Fruit fly (Drosophila melanogaster) whole organism, embryonic: ENCODE measurements around the gene RpL24.

Experiments
- CG11085 ChIP-seq: fragments of 200-800 bp; sonication (Bioruptor generic); IDR thresholded peaks from 2 replicates; pipeline ENCODE4 v1.3.6; 2022; ENCODE audit warnings: missing biosample characterization, missing genetic modification characterization
- CG11695 ChIP-seq: fragments of 200-800 bp; sonication (Bioruptor generic); IDR thresholded peaks from 3 replicates; pipeline ENCODE4 v1.3.6; 2022; ENCODE audit warnings: missing biosample characterization, missing genetic modification characterization
- CG13424 ChIP-seq: fragments of 200-800 bp; sonication (Bioruptor generic); optimal IDR thresholded peaks from 2 replicates; lab custom pipeline; 2019; ENCODE audit warnings: missing biosample characterization, mild to moderate bottlenecking, missing genetic modification characterization, moderate library complexity
- CG14014 ChIP-seq: fragments of 200-800 bp; sonication (Bioruptor generic); IDR thresholded peaks from 2 replicates; pipeline ENCODE4 v1.3.6; 2022; ENCODE audit warnings: missing biosample characterization, missing genetic modification characterization
- CG15514 ChIP-seq: fragments of 200-800 bp; sonication (Bioruptor generic); optimal IDR thresholded peaks from 3 replicates; lab custom pipeline; 2017; ENCODE audit warnings: missing biosample characterization, missing genetic modification characterization, mild to moderate bottlenecking, moderate library complexity, missing genetic modification reagents
- CG15696 ChIP-seq: fragments of 200-800 bp; sonication (Bioruptor generic); optimal IDR thresholded peaks from 2 replicates; lab custom pipeline; 2019; ENCODE audit warnings: missing biosample characterization, mild to moderate bottlenecking, missing genetic modification characterization, moderate library complexity
- CG18011 ChIP-seq: fragments of 200-800 bp; sonication (Bioruptor generic); optimal IDR thresholded peaks from 2 replicates; lab custom pipeline; 2017; ENCODE audit warnings: missing biosample characterization, missing genetic modification characterization, mild to moderate bottlenecking, moderate library complexity, missing genotype
- CG18619 ChIP-seq: fragments of 200-800 bp; sonication (Bioruptor generic); optimal IDR thresholded peaks from 3 replicates; lab custom pipeline; 2017; ENCODE audit warnings: missing biosample characterization, mild to moderate bottlenecking, missing genetic modification characterization
- CG2129 ChIP-seq: fragments of 200-800 bp; sonication (Bioruptor generic); IDR thresholded peaks from 2 replicates; pipeline ENCODE4 v1.3.6; 2022; ENCODE audit warnings: missing biosample characterization, missing genetic modification characterization; ENCODE audit not compliant: partially characterized antibody
- CG30020 ChIP-seq: fragments of 200-800 bp; optimal IDR thresholded peaks from 2 replicates; lab custom pipeline; 2019; ENCODE audit warnings: missing biosample characterization, mild to moderate bottlenecking, missing genetic modification characterization, moderate library complexity
- CG3163 ChIP-seq: fragments of 200-800 bp; sonication (Bioruptor generic); optimal IDR thresholded peaks from 3 replicates; lab custom pipeline; 2016; ENCODE audit warnings: missing biosample characterization, missing genetic modification characterization
- CG32767 ChIP-seq: fragments of 200-800 bp; sonication (Bioruptor generic); IDR thresholded peaks from 2 replicates; pipeline ENCODE4 v1.3.6; 2022; ENCODE audit warnings: missing biosample characterization, missing genetic modification characterization
- CG7839 ChIP-seq: fragments of 200-800 bp; sonication (Bioruptor generic); optimal IDR thresholded peaks from 3 replicates; lab custom pipeline; 2018; ENCODE audit warnings: missing biosample characterization, mild to moderate bottlenecking, missing genetic modification characterization, moderate library complexity
- Chrac-16 ChIP-seq: fragments of 200-800 bp; sonication (Bioruptor generic); optimal IDR thresholded peaks from 3 replicates; lab custom pipeline; 2016; ENCODE audit warnings: missing biosample characterization, missing genetic modification characterization
- Dip2 ChIP-seq: fragments of 200-800 bp; sonication (Bioruptor generic); IDR thresholded peaks from 2 replicates; pipeline ENCODE4 v1.3.6; 2022; ENCODE audit warnings: missing biosample characterization, missing genetic modification characterization
- ERR ChIP-seq: fragments of 200-800 bp; sonication (Bioruptor generic); optimal IDR thresholded peaks from 2 replicates; lab custom pipeline; 2016; ENCODE audit warnings: missing biosample characterization, missing genetic modification characterization
- Ets97D ChIP-seq: fragments of 200-800 bp; sonication (Bioruptor generic); optimal IDR thresholded peaks from 3 replicates; lab custom pipeline; 2016; ENCODE audit warnings: missing biosample characterization, missing genetic modification characterization
- Fer2 ChIP-seq: fragments of 200-800 bp; sonication (Bioruptor generic); optimal IDR thresholded peaks from 2 replicates; lab custom pipeline; 2018; ENCODE audit warnings: missing biosample characterization, mild to moderate bottlenecking, missing genetic modification characterization, moderate library complexity
- Hmr ChIP-seq: fragments of 200-800 bp; sonication (Bioruptor generic); optimal IDR thresholded peaks from 3 replicates; lab custom pipeline; 2017; ENCODE audit warnings: mild to moderate bottlenecking, missing biosample characterization, missing genetic modification reagents, missing genetic modification characterization
- Max ChIP-seq: fragments of 200-800 bp; sonication (Bioruptor generic); optimal IDR thresholded peaks from 2 replicates; lab custom pipeline; 2016; ENCODE audit warnings: missing biosample characterization, mild to moderate bottlenecking, missing genetic modification characterization
- NC2α ChIP-seq: fragments of 200-800 bp; sonication (Bioruptor generic); optimal IDR thresholded peaks from 2 replicates; lab custom pipeline; 2016; ENCODE audit warnings: missing biosample characterization, missing genetic modification characterization
- NFAT ChIP-seq: fragments of 200-800 bp; sonication (Bioruptor generic); IDR thresholded peaks from 2 replicates; pipeline ENCODE4 v1.3.6; 2022; ENCODE audit warnings: missing biosample characterization, missing genetic modification characterization
- Oli ChIP-seq: fragments of 200-800 bp; sonication (Bioruptor generic); optimal IDR thresholded peaks from 2 replicates; lab custom pipeline; 2018; ENCODE audit warnings: missing biosample characterization, mild to moderate bottlenecking, missing genetic modification characterization, moderate library complexity
- Rfx ChIP-seq: fragments of 200-800 bp; sonication (Bioruptor generic); IDR thresholded peaks from 2 replicates; pipeline ENCODE4 v1.3.6; 2022; ENCODE audit warnings: missing biosample characterization, missing genetic modification characterization
- Trl ChIP-seq, 3 experiments: fragments of >200 bp in 2 of 3; fragments of 200-800 bp in 1 of 3; sonication (Bioruptor generic) in 1 of 3; optimal IDR thresholded peaks; 2 replicates in 1 of 3; 3 replicates in 2 of 3; lab custom pipeline; 2016 to 2017; ENCODE audit warnings: missing biosample characterization in 1 of 3, missing genetic modification characterization in 1 of 3
- Usf ChIP-seq: fragments of 200-800 bp; sonication (Bioruptor generic); optimal IDR thresholded peaks from 2 replicates; lab custom pipeline; 2017; ENCODE audit warnings: missing genotype, missing biosample characterization, missing genetic modification characterization
- ac ChIP-seq: fragments of 200-800 bp; sonication (Bioruptor generic); optimal IDR thresholded peaks from 3 replicates; lab custom pipeline; 2017; ENCODE audit warnings: missing biosample characterization, mild to moderate bottlenecking, missing genetic modification characterization
- ase ChIP-seq: fragments of 200-800 bp; sonication (Bioruptor generic); IDR thresholded peaks from 3 replicates; pipeline ENCODE4 v1.3.6; 2022; ENCODE audit warnings: missing biosample characterization, missing genetic modification characterization
- bcd ChIP-seq: fragments of 200-800 bp; sonication (Bioruptor generic); optimal IDR thresholded peaks from 2 replicates; lab custom pipeline; 2017; ENCODE audit warnings: missing biosample characterization, mild to moderate bottlenecking, missing genetic modification characterization
- cato ChIP-seq: fragments of 200-800 bp; sonication (Bioruptor generic); optimal IDR thresholded peaks from 2 replicates; lab custom pipeline; 2016; ENCODE audit warnings: missing biosample characterization, missing genetic modification characterization, borderline replicate concordance
- chinmo ChIP-seq: fragments of 200-800 bp; sonication (Bioruptor generic); IDR thresholded peaks from 4 replicates; pipeline ENCODE4 v1.3.6; 2022; ENCODE audit warnings: missing biosample characterization, missing genetic modification characterization; ENCODE audit not compliant: partially characterized antibody
- cwo ChIP-seq: fragments of 200-800 bp; sonication (Bioruptor generic); optimal IDR thresholded peaks from 3 replicates; lab custom pipeline; 2017; ENCODE audit warnings: missing biosample characterization, missing genetic modification characterization, mild to moderate bottlenecking, moderate library complexity, missing genetic modification reagents
- dan ChIP-seq: fragments of 200-800 bp; sonication (Bioruptor generic); IDR thresholded peaks from 2 replicates; pipeline ENCODE4 v1.3.6; 2022; ENCODE audit warnings: missing biosample characterization, missing genetic modification characterization
- disco-r ChIP-seq: fragments of 200-800 bp; sonication (Bioruptor generic); optimal IDR thresholded peaks from 2 replicates; lab custom pipeline; 2016; ENCODE audit warnings: missing biosample characterization, missing genetic modification characterization
- dpn ChIP-seq, 2 experiments: fragments of 200-800 bp; sonication (Bioruptor generic); optimal IDR thresholded peaks; 3 replicates each; lab custom pipeline; 2016; ENCODE audit warnings: missing biosample characterization in 2 of 2, missing genetic modification characterization in 2 of 2
- emc ChIP-seq: fragments of 200-800 bp; sonication (Bioruptor generic); optimal IDR thresholded peaks from 2 replicates; lab custom pipeline; 2016; ENCODE audit warnings: missing biosample characterization, missing genetic modification characterization
- fd64A ChIP-seq: fragments of 200-800 bp; sonication (Bioruptor generic); optimal IDR thresholded peaks from 3 replicates; lab custom pipeline; 2018; ENCODE audit warnings: missing biosample characterization, mild to moderate bottlenecking, missing genetic modification characterization
- ftz-f1 ChIP-seq: fragments of 200-800 bp; sonication (Bioruptor generic); optimal IDR thresholded peaks from 2 replicates; lab custom pipeline; 2016; ENCODE audit warnings: missing biosample characterization, missing genetic modification characterization
- gsb-n ChIP-seq: fragments of 200-800 bp; sonication (Bioruptor generic); optimal IDR thresholded peaks from 3 replicates; lab custom pipeline; 2018; ENCODE audit warnings: missing biosample characterization, mild to moderate bottlenecking, missing genetic modification characterization
- hbn ChIP-seq: fragments of 200-800 bp; sonication (Bioruptor generic); IDR thresholded peaks from 2 replicates; pipeline ENCODE4 v1.3.6; 2022; ENCODE audit warnings: missing biosample characterization, missing genetic modification characterization; ENCODE audit not compliant: partially characterized antibody
- her ChIP-seq: fragments of 200-800 bp; sonication (Bioruptor generic); optimal IDR thresholded peaks from 2 replicates; lab custom pipeline; 2016; ENCODE audit warnings: missing biosample characterization, missing genetic modification characterization
- jumu ChIP-seq: fragments of 200-800 bp; sonication (Bioruptor generic); optimal IDR thresholded peaks from 3 replicates; lab custom pipeline; 2016; ENCODE audit warnings: missing biosample characterization, missing genetic modification characterization
- klu ChIP-seq: fragments of 200-800 bp; sonication (Bioruptor generic); IDR thresholded peaks from 2 replicates; pipeline ENCODE4 v1.3.6; 2022; ENCODE audit warnings: missing biosample characterization, missing genetic modification characterization
- lola ChIP-seq, 3 experiments: fragments of >200 bp in 2 of 3; fragments of 200-800 bp in 1 of 3; sonication (Bioruptor generic) in 1 of 3; optimal IDR thresholded peaks; 2 replicates each; lab custom pipeline; 2017 to 2019; ENCODE audit warnings: missing biosample characterization in 3 of 3, missing genetic modification characterization in 3 of 3, mild to moderate bottlenecking in 1 of 3, moderate library complexity in 1 of 3
- nerfin-2 ChIP-seq: fragments of 200-800 bp; sonication (Bioruptor generic); IDR thresholded peaks from 2 replicates; pipeline ENCODE4 v1.3.6; 2022; ENCODE audit warnings: missing biosample characterization, missing genetic modification characterization; ENCODE audit not compliant: partially characterized antibody
- rib ChIP-seq: fragments of 200-800 bp; sonication (Bioruptor generic); IDR thresholded peaks from 2 replicates; pipeline ENCODE4 v1.3.6; 2022; ENCODE audit warnings: missing biosample characterization, missing genetic modification characterization
- ssp ChIP-seq: fragments of 200-800 bp; sonication (Bioruptor generic); IDR thresholded peaks from 2 replicates; pipeline ENCODE4 v1.3.6; 2022; ENCODE audit warnings: missing biosample characterization, missing genetic modification characterization
- tin ChIP-seq: fragments of 200-800 bp; sonication (Bioruptor generic); optimal IDR thresholded peaks from 3 replicates; lab custom pipeline; 2016; ENCODE audit warnings: missing biosample characterization, missing genetic modification characterization
- unc-4 ChIP-seq: fragments of 200-800 bp; sonication (Bioruptor generic); IDR thresholded peaks from 2 replicates; pipeline ENCODE4 v1.3.6; 2022; ENCODE audit warnings: missing biosample characterization, missing genetic modification characterization; ENCODE audit not compliant: partially characterized antibody
- vnd ChIP-seq: fragments of 200-800 bp; sonication (Bioruptor generic); IDR thresholded peaks from 3 replicates; pipeline ENCODE4 v1.3.6; 2022; ENCODE audit warnings: missing biosample characterization, missing genetic modification characterization; ENCODE audit not compliant: partially characterized antibody

RpL24 gene

dm6 chr2L:13367378-13367777, 27.6 kb downstream of the RpL24 start, which contains the start of gene Tap42 (continued):
- TF ChIP-seq lola (GFP tag; optimal IDR thresholded peaks at IDR 0.05; lab: Kevin White, UChicago) (peak in 1 of 3 experiments; percentile 20), CG14014 (GFP tag; lab: Robert Waterston, UW) (no peak), rib (peak; percentile 81; the same call in 1 of the 2 replicates), gsb-n (tag; lab: Kevin White, UChicago) (no peak), dan (GFP tag; lab: Robert Waterston, UW) (no peak), nerfin-2 (GFP tag; lab: Robert Waterston, UW) (no peak), CG18011 (GFP tag; lab: Kevin White, UChicago) (no peak), fd64A (no peak), hbn (no peak), CG30020 (tag; lab: Kevin White, UChicago) (peak; percentile 16), cato (GFP tag; lab: Kevin White, UChicago) (no peak), disco-r (no peak), ERR (GFP tag; lab: Kevin White, UChicago) (no peak), CG3163 (GFP tag; lab: Kevin White, UChicago) (no peak), CG15514 (peak; percentile 54), chinmo (no peak), unc-4 (no peak), ac (GFP tag; lab: Kevin White, UChicago) (no peak), jumu (GFP tag; lab: Kevin White, UChicago) (no peak), Usf (no peak), CG7839 (peak; percentile 12), NFAT (GFP tag; lab: Robert Waterston, UW) (no peak), Fer2 (no peak), Dip2 (GFP tag; lab: Robert Waterston, UW) (no peak), CG11085 (no peak), vnd (GFP tag; lab: Robert Waterston, UW) (no peak), ftz-f1 (GFP tag; lab: Kevin White, UChicago) (no peak), CG2129 (GFP tag; lab: Robert Waterston, UW) (no peak)

DNA sequence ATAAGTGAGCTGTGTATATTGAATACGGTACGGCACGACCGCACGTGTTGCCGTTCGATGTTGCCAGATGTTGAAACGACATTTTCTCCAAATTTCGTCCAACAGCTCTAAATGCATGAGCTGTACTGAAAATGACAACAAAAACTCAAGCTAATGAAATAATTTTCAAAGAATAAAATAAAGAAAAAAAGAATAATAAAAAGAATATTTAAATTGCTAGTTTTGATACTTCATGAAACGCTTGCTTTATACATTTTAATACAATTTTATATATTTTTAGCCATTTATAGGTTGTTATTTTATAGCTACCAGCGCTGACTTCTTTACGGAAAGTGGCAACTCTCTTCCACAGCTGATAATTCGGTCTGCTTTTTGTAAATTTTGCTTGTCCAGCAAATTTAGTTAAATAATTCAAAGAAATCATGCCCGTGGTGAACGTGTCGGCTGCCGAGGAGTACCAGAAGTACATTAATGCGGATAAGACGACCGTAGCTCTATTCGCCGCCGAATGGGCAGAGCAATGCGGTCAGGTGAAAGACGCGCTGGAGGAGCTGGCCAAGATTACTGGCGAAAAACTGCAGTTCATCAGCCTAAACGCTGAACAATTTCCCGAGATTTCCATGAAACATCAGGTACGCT, 28.7 kb downstream of the RpL24 start, which contains the start of the genes Nnp-1 and Grx3:
Nnp-1 (minus strand) TSS at position 81 of the 639 bp plus-strand sequence.
Grx3 (plus strand) TSS at position 339 of the 639 bp plus-strand sequence.
- TF ChIP-seq NC2α (GFP tag; lab: Kevin White, UChicago), result no peak
- no peak for TF ChIP-seq Trl (optimal IDR thresholded peaks at IDR 0.05; lab: Kevin White, UChicago)
- TF ChIP-seq Trl (GFP tag; optimal IDR thresholded peaks at IDR 0.05; lab: Kevin White, UChicago), result no peak
- no peak for TF ChIP-seq emc (GFP tag; lab: Kevin White, UChicago)
- peak; percentile 18 for TF ChIP-seq Ets97D
- TF ChIP-seq her (GFP tag; lab: Kevin White, UChicago), result peak; percentile 33
- peak; percentile 54 for TF ChIP-seq Fer2
- TF ChIP-seq Max (GFP tag; lab: Kevin White, UChicago), result peak; percentile 98
- peak; percentile 98 for TF ChIP-seq cwo (GFP tag; lab: Kevin White, UChicago)
- TF ChIP-seq tin (GFP tag; lab: Kevin White, UChicago), result peak; percentile 54
- peak; percentile 27 for TF ChIP-seq Oli (tag; lab: Kevin White, UChicago)
- TF ChIP-seq ase (GFP tag; lab: Robert Waterston, UW), result no peak
- TF ChIP-seq bcd (GFP tag; lab: Kevin White, UChicago), result peak; percentile 45
- no peak for TF ChIP-seq CG11695
- TF ChIP-seq Rfx (GFP tag; lab: Robert Waterston, UW), result peak; percentile 61
- peak; percentile 14; the same call in 1 of the 2 replicates for TF ChIP-seq klu
- TF ChIP-seq CG18619 (GFP tag; lab: Kevin White, UChicago), result peak; percentile 36
- peak; percentile 35 for TF ChIP-seq Chrac-16
- peak; percentile 86 for TF ChIP-seq ssp (GFP tag; lab: Robert Waterston, UW)
- peak; percentile 65 for TF ChIP-seq CG15696
- peak; percentile 26; the same call in 1 of the 2 replicates for TF ChIP-seq CG32767 (GFP tag; lab: Robert Waterston, UW)
- peak; percentile 20 for TF ChIP-seq Hmr (GFP tag; lab: Kevin White, UChicago)
- TF ChIP-seq dpn (GFP tag; optimal IDR thresholded peaks at IDR 0.05; lab: Kevin White, UChicago), result peak in 1 of 2 experiments; percentile 60
- peak; percentile 80 for TF ChIP-seq CG13424 (tag; lab: Kevin White, UChicago)
